Worm (Caenorhabditis elegans): ENCODE data around the gene Y41G9A.5.

The Y41G9A.5 gene

ce11 chrX:2946508-2947005 is at the start of gene Y41G9A.5, which contains the start of gene Y41G9A.10:
Gene Y41G9A.5 (plus strand): TSS chrX:2946667.
Gene Y41G9A.10 (minus strand): TSS chrX:2946558.
- TF ChIP-seq hlh-8 (tag; optimal IDR thresholded peaks at IDR 0.05): no peak
- no peak for TF ChIP-seq ztf-16 (tag; optimal IDR thresholded peaks at IDR 0.05)
- no peak for TF ChIP-seq pros-1 (tag; optimal IDR thresholded peaks at IDR 0.05)
- TF ChIP-seq ahr-1 (tag; optimal IDR thresholded peaks at IDR 0.05): no peak
- TF ChIP-seq pha-2 (tag; optimal IDR thresholded peaks at IDR 0.05): no peak
- no peak for TF ChIP-seq K02D7.2 (tag; optimal IDR thresholded peaks at IDR 0.05)
- TF ChIP-seq rnt-1 (tag; optimal IDR thresholded peaks at IDR 0.05): no peak
- no peak for TF ChIP-seq ceh-24 (tag; optimal IDR thresholded peaks at IDR 0.05)
- TF ChIP-seq pag-3 (tag; optimal IDR thresholded peaks at IDR 0.05; ENCODE audit: borderline replicate concordance): no peak
- no peak for TF ChIP-seq fkh-6 (tag; optimal IDR thresholded peaks at IDR 0.05)
- no peak for TF ChIP-seq ceh-34 (tag; optimal IDR thresholded peaks at IDR 0.05)

DNA sequence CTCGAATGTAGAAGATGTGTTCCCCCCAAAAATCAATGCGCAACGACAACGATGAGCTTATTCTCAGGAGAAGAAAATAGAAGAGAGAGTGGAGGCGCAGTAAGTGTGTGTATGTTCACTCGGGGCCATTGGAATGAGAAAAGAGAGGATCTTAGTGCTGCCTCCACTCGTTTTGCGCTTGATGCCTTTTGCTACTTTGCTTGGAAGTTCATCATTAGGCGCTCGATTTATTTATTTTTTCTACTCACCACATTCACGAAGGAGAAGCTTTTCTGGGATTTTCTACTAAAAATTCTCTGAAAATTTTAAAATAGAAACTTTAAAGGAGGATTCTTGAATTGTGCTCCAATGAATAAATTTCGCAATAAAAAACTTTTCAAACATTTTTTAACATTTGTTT is 48.2 kb upstream of the Y41G9A.5 start, which contains the start of gene F52B10.3:
F52B10.3 (minus strand) TSS at position 101 of the 400 bp plus-strand sequence.
- TF ChIP-seq pha-4 (tag; optimal IDR thresholded peaks at IDR 0.05) (no peak), hlh-6 (tag; optimal IDR thresholded peaks at IDR 0.05) (no peak), ceh-22 (tag; optimal IDR thresholded peaks at IDR 0.05) (no peak), ztf-16 (tag; optimal IDR thresholded peaks at IDR 0.05) (no peak), pax-1 (tag; optimal IDR thresholded peaks at IDR 0.05) (no peak), unc-86 (tag; optimal IDR thresholded peaks at IDR 0.05) (no peak), elt-2 (tag; optimal IDR thresholded peaks at IDR 0.05) (peak; percentile 1), nfya-1 (tag; optimal IDR thresholded peaks at IDR 0.05) (peak; percentile 5), ceh-30 (tag; optimal IDR thresholded peaks at IDR 0.05) (no peak), unc-55 (GFP tag; optimal IDR thresholded peaks at IDR 0.05) (no peak), dmd-4 (tag; optimal IDR thresholded peaks at IDR 0.05; ENCODE audit: borderline replicate concordance) (no peak), ceh-48 (tag; optimal IDR thresholded peaks at IDR 0.05) (peak; percentile 64)

DNA sequence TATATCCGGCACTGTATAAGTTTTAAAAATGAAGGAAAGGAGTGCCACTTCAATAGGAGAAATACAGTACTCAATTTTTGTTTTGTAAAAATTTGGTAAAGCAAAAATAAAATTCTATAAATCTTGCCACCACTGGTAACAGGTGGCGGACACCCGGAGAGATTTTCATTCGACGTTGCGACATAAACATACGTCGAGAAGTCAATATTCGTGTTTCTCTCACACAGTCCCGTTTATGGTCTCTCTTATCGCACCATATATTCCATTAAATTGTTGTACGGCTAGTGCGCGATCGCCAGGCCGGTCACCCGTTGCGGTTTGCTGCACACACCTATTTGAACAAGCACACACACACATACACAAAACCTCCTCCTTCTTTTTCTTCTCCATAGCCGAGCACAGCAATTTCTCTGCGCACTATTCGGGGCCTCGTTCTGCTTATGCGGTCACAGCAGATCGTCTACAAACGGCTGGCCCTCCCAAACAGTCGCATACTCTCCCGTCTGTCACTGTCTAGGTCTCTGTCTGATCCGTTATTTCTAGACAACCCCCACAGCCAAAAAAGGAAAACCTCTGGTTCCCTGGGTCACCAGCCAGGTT is 45.5 kb upstream of the Y41G9A.5 start:
- TF ChIP-seq fkh-10 (GFP tag; optimal IDR thresholded peaks at IDR 0.05) (no peak), pros-1 (tag; optimal IDR thresholded peaks at IDR 0.05) (no peak), C38D4.7 (GFP tag; optimal IDR thresholded peaks at IDR 0.05) (no peak), hlh-15 (tag; optimal IDR thresholded peaks at IDR 0.05) (no peak), tbx-2 (tag; optimal IDR thresholded peaks at IDR 0.05) (peak; percentile 68), odd-2 (tag; optimal IDR thresholded peaks at IDR 0.05) (no peak), che-1 (tag; optimal IDR thresholded peaks at IDR 0.05) (peak; percentile 18), sdc-2 (tag; optimal IDR thresholded peaks at IDR 0.05) (peak; percentile 69), zip-5 (tag; optimal IDR thresholded peaks at IDR 0.05) (no peak), syd-9 (tag; optimal IDR thresholded peaks at IDR 0.05) (no peak), ceh-30 (tag; optimal IDR thresholded peaks at IDR 0.05) (no peak), pha-4 (tag; optimal IDR thresholded peaks at IDR 0.05) (no peak), ceh-31 (tag; optimal IDR thresholded peaks at IDR 0.05) (peak; percentile 29), K09A11.1 (tag; optimal IDR thresholded peaks at IDR 0.05; ENCODE audit: insufficient read depth) (no peak), madf-2 (tag; optimal IDR thresholded peaks at IDR 0.05) (no peak), nfya-1 (tag; optimal IDR thresholded peaks at IDR 0.05) (no peak), gmeb-2 (tag; optimal IDR thresholded peaks at IDR 0.05) (no peak), sox-4 (tag; optimal IDR thresholded peaks at IDR 0.05) (no peak), fkh-6 (tag; optimal IDR thresholded peaks at IDR 0.05) (no peak), ceh-34 (tag; optimal IDR thresholded peaks at IDR 0.05) (peak; percentile 13), K02D7.2 (tag; optimal IDR thresholded peaks at IDR 0.05) (no peak), elt-2 (tag; optimal IDR thresholded peaks at IDR 0.05) (peak; percentile 33), ceh-9 (tag; optimal IDR thresholded peaks at IDR 0.05) (no peak), eyg-1 (tag; optimal IDR thresholded peaks at IDR 0.05) (no peak), ceh-48 (tag; optimal IDR thresholded peaks at IDR 0.05) (no peak), unc-86 (tag; optimal IDR thresholded peaks at IDR 0.05) (no peak), ceh-2 (tag; optimal IDR thresholded peaks at IDR 0.05) (no peak), mec-3 (tag; optimal IDR thresholded peaks at IDR 0.05; ENCODE audit: borderline replicate concordance) (no peak), pax-1 (tag; optimal IDR thresholded peaks at IDR 0.05) (no peak), lim-6 (tag; optimal IDR thresholded peaks at IDR 0.05) (no peak), ama-1 (optimal IDR thresholded peaks at IDR 0.05) (no peak), hlh-13 (GFP tag; optimal IDR thresholded peaks at IDR 0.05) (no peak), pha-2 (tag; optimal IDR thresholded peaks at IDR 0.05) (no peak), ets-4 (tag; optimal IDR thresholded peaks at IDR 0.05) (no peak), npax-4 (tag; optimal IDR thresholded peaks at IDR 0.05) (no peak), ceh-24 (tag; optimal IDR thresholded peaks at IDR 0.05) (no peak), sox-2 (GFP tag; IDR thresholded peaks at IDR 0.05) (no peak), ceh-45 (GFP tag; IDR thresholded peaks at IDR 0.05) (no peak)
